Fruit fly (Drosophila melanogaster): Measurements from ENCODE around the gene pasi1.

Gene pasi1

DNA sequence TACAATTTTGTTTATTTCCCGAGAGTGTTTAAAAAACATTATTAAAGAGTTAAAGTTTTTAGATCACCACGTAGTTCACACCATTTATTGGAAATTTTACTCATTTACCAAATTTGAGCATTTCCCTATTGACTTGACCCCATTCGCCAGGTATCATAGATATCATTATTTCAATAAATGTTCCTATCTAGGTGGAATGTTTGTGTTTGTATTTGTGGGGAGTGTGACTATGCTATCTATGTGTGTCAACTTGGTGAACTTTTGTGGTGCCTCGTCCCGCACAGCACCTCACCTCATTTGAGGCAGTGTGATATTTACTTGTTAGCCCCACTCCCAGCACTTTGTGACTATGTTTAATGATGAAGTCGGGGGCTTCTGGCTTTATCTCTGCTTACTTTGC, 33.8 kb downstream of the pasi1 start (continued):
- TF ChIP-seq kni (GFP tag; optimal IDR thresholded peaks at IDR 0.05) = peak; percentile 52
- peak; percentile 10 for TF ChIP-seq CG2116 (GFP tag; optimal IDR thresholded peaks at IDR 0.05)
- no peak for TF ChIP-seq Hr51 (GFP tag; optimal IDR thresholded peaks at IDR 0.05)
- TF ChIP-seq Hey (tag; optimal IDR thresholded peaks at IDR 0.05) = peak; percentile 30
- no peak for TF ChIP-seq zen (tag; optimal IDR thresholded peaks at IDR 0.05)
- peak; percentile 33 for TF ChIP-seq unpg (GFP tag; optimal IDR thresholded peaks at IDR 0.05)
- TF ChIP-seq HLH54F (GFP tag; optimal IDR thresholded peaks at IDR 0.05) = no peak
- no peak for TF ChIP-seq CG17829 (tag; optimal IDR thresholded peaks at IDR 0.05)
- no peak for TF ChIP-seq CG10565 (GFP tag; optimal IDR thresholded peaks at IDR 0.05)
- peak; percentile 48 for TF ChIP-seq CG31441 (GFP tag; IDR thresholded peaks at IDR 0.05)
- TF ChIP-seq pita (GFP tag; optimal IDR thresholded peaks at IDR 0.05) = no peak
- no peak for TF ChIP-seq CG42726 (GFP tag; IDR thresholded peaks at IDR 0.05; ENCODE audit: partially characterized antibody)
- peak; percentile 17 for TF ChIP-seq CG7987 (GFP tag; optimal IDR thresholded peaks at IDR 0.05)
- TF ChIP-seq nau (GFP tag; optimal IDR thresholded peaks at IDR 0.05) = peak; percentile 9
- TF ChIP-seq MESR4 (GFP tag; optimal IDR thresholded peaks at IDR 0.05) = no peak
- no peak for TF ChIP-seq H2.0 (GFP tag; IDR thresholded peaks at IDR 0.05)
- no peak for TF ChIP-seq CG15479 (GFP tag; optimal IDR thresholded peaks at IDR 0.05)
- TF ChIP-seq CG17385 (GFP tag; optimal IDR thresholded peaks at IDR 0.05) = peak; percentile 23
- TF ChIP-seq HLH3B (GFP tag; IDR thresholded peaks at IDR 0.05) = no peak
- no peak for TF ChIP-seq CG4820 (GFP tag; optimal IDR thresholded peaks at IDR 0.05)
- peak; percentile 41 for TF ChIP-seq sug (tag; optimal IDR thresholded peaks at IDR 0.05)
- no peak for TF ChIP-seq CG9609 (GFP tag; optimal IDR thresholded peaks at IDR 0.05)
- no peak for TF ChIP-seq Atf6 (GFP tag; IDR thresholded peaks at IDR 0.05)
- no peak for TF ChIP-seq CG34376 (GFP tag; optimal IDR thresholded peaks at IDR 0.05)
- no peak for TF ChIP-seq CkIIα-i1 (GFP tag; IDR thresholded peaks at IDR 0.05)
- TF ChIP-seq klu (GFP tag; IDR thresholded peaks at IDR 0.05) = no peak
- TF ChIP-seq dm (GFP tag; optimal IDR thresholded peaks at IDR 0.05) = no peak
- TF ChIP-seq CG11398 (GFP tag; optimal IDR thresholded peaks at IDR 0.05) = no peak
- peak; percentile 48 for TF ChIP-seq salm (tag; optimal IDR thresholded peaks at IDR 0.05)
- peak in 1 of 2 experiments; percentile 53 for TF ChIP-seq Hr78 (GFP tag; optimal IDR thresholded peaks at IDR 0.05)
- no peak for TF ChIP-seq CG12219 (GFP tag; optimal IDR thresholded peaks at IDR 0.05)
- TF ChIP-seq chn (GFP tag; optimal IDR thresholded peaks at IDR 0.05) = no peak
- no peak for TF ChIP-seq Neu2 (GFP tag; optimal IDR thresholded peaks at IDR 0.05; ENCODE audit: borderline replicate concordance)
- no peak for TF ChIP-seq hth (optimal IDR thresholded peaks at IDR 0.05)
- no peak for TF ChIP-seq CG8290 (GFP tag; optimal IDR thresholded peaks at IDR 0.05)
- TF ChIP-seq CG8290 (tag; optimal IDR thresholded peaks at IDR 0.05) = peak in 1 of 2 experiments; percentile 34
- no peak for TF ChIP-seq YL-1 (GFP tag; optimal IDR thresholded peaks at IDR 0.05)
- no peak for TF ChIP-seq CG7745 (tag; optimal IDR thresholded peaks at IDR 0.05)
- no peak for TF ChIP-seq da (GFP tag; optimal IDR thresholded peaks at IDR 0.05)
- TF ChIP-seq eyg (GFP tag; optimal IDR thresholded peaks at IDR 0.05) = no peak
- no peak for TF ChIP-seq ro (GFP tag; IDR thresholded peaks at IDR 0.05)
- TF ChIP-seq Asciz (GFP tag; optimal IDR thresholded peaks at IDR 0.05) = peak; percentile 62
- TF ChIP-seq CG8944 (GFP tag; optimal IDR thresholded peaks at IDR 0.05) = no peak
- TF ChIP-seq NFAT (GFP tag; IDR thresholded peaks at IDR 0.05) = no peak
- peak; percentile 49 for TF ChIP-seq Fer1 (GFP tag; optimal IDR thresholded peaks at IDR 0.05)
- TF ChIP-seq CG6765 (GFP tag; optimal IDR thresholded peaks at IDR 0.05) = no peak
- TF ChIP-seq slp2 (GFP tag; optimal IDR thresholded peaks at IDR 0.05) = no peak
- no peak for TF ChIP-seq fd3F (GFP tag; optimal IDR thresholded peaks at IDR 0.05)
- no peak for TF ChIP-seq ems (GFP tag; optimal IDR thresholded peaks at IDR 0.05)
- TF ChIP-seq NfI (GFP tag; optimal IDR thresholded peaks at IDR 0.05) = no peak
- no peak for TF ChIP-seq Sry-δ (GFP tag; optimal IDR thresholded peaks at IDR 0.05)
- TF ChIP-seq jigr1 (GFP tag; IDR thresholded peaks at IDR 0.05) = no peak

Data from whole organism, embryonic.